Worm (Caenorhabditis elegans): Measurements from ENCODE around the gene him-3.
A peak's percentile ranks its signal among the peaks of the same experiment; 100 is the strongest.

him-3 gene

DNA sequence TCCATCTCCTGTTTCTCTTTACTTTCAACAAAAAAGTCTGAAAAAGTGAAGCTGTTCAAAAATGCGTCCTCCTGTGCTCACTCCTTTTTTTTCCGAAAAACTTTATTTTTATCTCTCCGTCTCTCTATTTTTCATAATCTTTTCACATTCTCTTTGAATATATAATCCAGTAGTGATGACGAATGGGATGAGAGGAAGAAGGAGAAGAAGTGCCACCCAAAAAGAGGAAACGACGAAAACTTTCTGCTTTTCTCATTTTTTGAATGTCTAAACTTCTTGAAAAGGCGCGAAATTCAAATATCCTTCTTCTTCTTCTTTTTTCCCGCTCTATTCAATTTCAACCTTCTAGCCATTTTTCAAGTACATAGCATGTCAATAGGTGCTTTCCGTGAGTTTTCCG is 22.6 kb upstream of the him-3 start:
- TF ChIP-seq fkh-2 (tag; optimal IDR thresholded peaks at IDR 0.05) (no peak), nfya-1 (tag; optimal IDR thresholded peaks at IDR 0.05; ENCODE audit: insufficient read depth) (peak; percentile 23), fkh-10 (GFP tag; optimal IDR thresholded peaks at IDR 0.05) (peak; percentile 90), lin-15B (tag; optimal IDR thresholded peaks at IDR 0.05) (peak; percentile 13)

DNA sequence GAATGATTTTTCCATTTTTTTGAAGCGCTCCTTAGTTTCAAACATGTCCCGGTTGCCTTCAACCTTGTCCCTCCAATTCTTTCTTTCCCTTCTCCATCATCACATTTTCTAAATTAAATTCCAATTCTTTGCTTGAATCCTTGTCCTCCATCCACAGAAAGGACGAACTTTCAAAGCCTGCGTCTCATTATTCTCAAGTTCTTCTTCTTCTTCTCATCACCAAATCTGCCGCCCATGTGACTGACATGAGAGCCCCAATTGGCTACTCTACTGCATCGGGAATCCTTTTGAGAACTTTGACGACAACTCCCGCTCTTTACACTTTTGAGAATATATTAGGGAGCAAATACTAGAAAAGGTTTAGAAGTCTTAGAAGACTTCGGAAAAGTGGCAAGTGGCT is 20.6 kb upstream of the him-3 start:
- TF ChIP-seq sea-2 (GFP tag; optimal IDR thresholded peaks at IDR 0.05) (no peak), fkh-10 (GFP tag; optimal IDR thresholded peaks at IDR 0.05) (peak; percentile 92), eor-1 (tag; optimal IDR thresholded peaks at IDR 0.05) (no peak), nhr-28 (tag; optimal IDR thresholded peaks at IDR 0.05) (no peak), nhr-12 (tag; optimal IDR thresholded peaks at IDR 0.05) (no peak), nfya-1 (tag; optimal IDR thresholded peaks at IDR 0.05; ENCODE audit: insufficient read depth) (peak; percentile 78)

DNA sequence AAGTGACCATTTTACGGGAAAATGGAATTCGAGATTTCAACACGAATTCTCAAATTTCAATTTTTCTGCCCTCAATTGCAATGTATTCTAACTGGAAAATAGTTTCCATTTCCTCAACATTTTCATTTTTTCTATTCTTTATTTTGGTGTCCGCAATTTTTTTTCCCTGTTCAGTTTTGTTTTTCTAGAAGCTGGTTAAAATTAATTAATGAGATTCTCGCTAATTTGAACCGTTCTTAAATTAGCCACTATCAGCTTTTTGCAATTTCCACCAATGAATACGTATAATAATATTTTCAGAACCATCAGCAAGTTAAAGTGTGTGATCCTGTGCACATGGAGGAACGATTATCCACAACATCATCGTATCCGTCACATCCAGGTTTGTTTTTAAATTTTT is 20.0 kb upstream of the him-3 start, which contains the start of gene jnk-1:
Gene jnk-1, plus strand, starts transcription at position 301 of the 400 bp plus-strand sequence.
- TF ChIP-seq lin-15B (tag; optimal IDR thresholded peaks at IDR 0.05) = no peak
- TF ChIP-seq ceh-16 (tag; optimal IDR thresholded peaks at IDR 0.05) = no peak
- no peak for TF ChIP-seq unc-39 (tag; optimal IDR thresholded peaks at IDR 0.05)
- no peak for TF ChIP-seq lin-39 (tag; optimal IDR thresholded peaks at IDR 0.05)
- TF ChIP-seq R02D3.7 (tag; optimal IDR thresholded peaks at IDR 0.05) = no peak
- TF ChIP-seq ztf-11 (tag; optimal IDR thresholded peaks at IDR 0.05) = no peak
- no peak for TF ChIP-seq tbx-2 (tag; optimal IDR thresholded peaks at IDR 0.05)
- no peak for TF ChIP-seq egl-27 (tag; optimal IDR thresholded peaks at IDR 0.05)
- no peak for TF ChIP-seq ceh-82 (tag; optimal IDR thresholded peaks at IDR 0.05)
- no peak for TF ChIP-seq fkh-2 (tag; optimal IDR thresholded peaks at IDR 0.05)
- TF ChIP-seq pha-4 (tag; optimal IDR thresholded peaks at IDR 0.05) = no peak
- no peak for TF ChIP-seq nhr-12 (tag; optimal IDR thresholded peaks at IDR 0.05)
- TF ChIP-seq elt-1 (tag; optimal IDR thresholded peaks at IDR 0.05) = no peak
- no peak for TF ChIP-seq nhr-25 (tag; optimal IDR thresholded peaks at IDR 0.05)
- TF ChIP-seq aly-2 (tag; optimal IDR thresholded peaks at IDR 0.05) = no peak
- TF ChIP-seq ama-1 (optimal IDR thresholded peaks at IDR 0.05) = no peak
- no peak for TF ChIP-seq zag-1 (tag; optimal IDR thresholded peaks at IDR 0.05)

DNA sequence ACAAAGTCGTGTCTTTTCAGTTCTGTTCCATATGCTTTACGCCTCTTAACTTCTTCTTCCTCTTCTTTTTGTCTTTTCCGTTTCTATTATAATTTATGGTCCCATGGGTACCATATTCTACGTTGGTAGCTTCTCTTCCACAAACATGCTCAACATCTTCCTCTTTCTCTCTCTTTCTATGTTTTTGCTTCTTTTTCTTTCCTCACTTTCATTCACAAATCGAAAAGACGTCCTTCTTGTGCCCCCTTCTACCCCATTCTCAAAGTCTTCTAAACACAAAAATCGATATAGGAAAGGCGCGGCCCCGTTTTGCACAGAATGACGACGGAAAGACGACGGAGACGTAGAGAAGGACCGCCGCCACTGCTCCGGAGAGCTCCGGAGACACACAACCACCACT is 18.6 kb upstream of the him-3 start:
- no peak for TF ChIP-seq ZK546.5 (tag; optimal IDR thresholded peaks at IDR 0.05)
- no peak for TF ChIP-seq unc-62 (GFP tag; optimal IDR thresholded peaks at IDR 0.05)
- peak; percentile 35 for TF ChIP-seq elt-1 (tag; optimal IDR thresholded peaks at IDR 0.05)
- TF ChIP-seq elt-2 (tag; optimal IDR thresholded peaks at IDR 0.05) = no peak
- peak; percentile 62 for TF ChIP-seq nfya-1 (tag; optimal IDR thresholded peaks at IDR 0.05; ENCODE audit: insufficient read depth)
- no peak for TF ChIP-seq snpc-4 (tag; optimal IDR thresholded peaks at IDR 0.05)
- TF ChIP-seq nhr-11 (tag; optimal IDR thresholded peaks at IDR 0.05) = no peak
- no peak for TF ChIP-seq eor-1 (tag; optimal IDR thresholded peaks at IDR 0.05)
- TF ChIP-seq daf-12 (tag; optimal IDR thresholded peaks at IDR 0.05) = no peak
- no peak for TF ChIP-seq elt-3 (tag; optimal IDR thresholded peaks at IDR 0.05)
- no peak for TF ChIP-seq nhr-43 (tag; optimal IDR thresholded peaks at IDR 0.05; ENCODE audit: poor library complexity, severe bottlenecking)
- no peak for TF ChIP-seq ceh-16 (tag; optimal IDR thresholded peaks at IDR 0.05)
- peak; percentile 2 for TF ChIP-seq ceh-28 (tag; optimal IDR thresholded peaks at IDR 0.05)
- no peak for TF ChIP-seq fkh-10 (GFP tag; optimal IDR thresholded peaks at IDR 0.05)
- no peak for TF ChIP-seq ceh-9 (tag; optimal IDR thresholded peaks at IDR 0.05)
- no peak for TF ChIP-seq pqm-1 (tag; optimal IDR thresholded peaks at IDR 0.05)
- no peak for TF ChIP-seq unc-39 (tag; optimal IDR thresholded peaks at IDR 0.05)
- no peak for TF ChIP-seq sea-2 (GFP tag; optimal IDR thresholded peaks at IDR 0.05)
- no peak for TF ChIP-seq ceh-82 (tag; optimal IDR thresholded peaks at IDR 0.05)
- TF ChIP-seq lin-39 (tag; optimal IDR thresholded peaks at IDR 0.05) = peak; percentile 50
- no peak for TF ChIP-seq nhr-77 (tag; optimal IDR thresholded peaks at IDR 0.05)
- TF ChIP-seq egl-5 (tag; optimal IDR thresholded peaks at IDR 0.05) = no peak

DNA sequence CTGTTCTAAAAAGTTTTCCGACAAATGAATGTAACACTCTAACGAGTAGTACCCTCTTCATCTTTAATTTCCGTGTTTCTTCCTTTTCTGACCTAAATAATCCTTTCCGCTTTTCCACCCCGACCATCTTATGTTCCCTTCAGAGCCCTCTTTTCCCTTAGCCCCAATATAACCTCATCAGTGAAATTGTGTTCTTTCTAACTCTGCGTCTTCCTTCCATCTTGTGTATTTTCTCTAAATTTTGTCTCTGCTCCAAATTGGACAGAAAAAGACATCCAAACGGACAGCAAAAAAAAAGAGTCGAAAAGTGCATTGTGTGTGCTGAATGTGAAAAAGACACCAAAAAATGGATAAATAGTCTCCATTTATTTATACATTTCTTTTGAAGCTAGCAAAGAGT is 17.8 kb upstream of the him-3 start:
- TF ChIP-seq nfya-1 (tag; optimal IDR thresholded peaks at IDR 0.05; ENCODE audit: insufficient read depth) (peak; percentile 47), mml-1 (tag; optimal IDR thresholded peaks at IDR 0.05) (no peak), hmg-11 (tag; optimal IDR thresholded peaks at IDR 0.05) (peak; percentile 46)

Measured in whole organism, L3 larva.